Fruit fly (Drosophila melanogaster): ENCODE data around the gene CG12795.

The CG12795 gene

dm6 chr2L:3416527-3417304 lies 35.5 kb upstream of the CG12795 start, which contains the start of gene CG31952 (continued):
- TF ChIP-seq CG7556 (GFP tag; optimal IDR thresholded peaks at IDR 0.05) (no peak), CG4360 (GFP tag; IDR thresholded peaks at IDR 0.05) (no peak), gsb-n (tag; optimal IDR thresholded peaks at IDR 0.05) (no peak), bab2 (GFP tag; optimal IDR thresholded peaks at IDR 0.05) (no peak), CG14050 (GFP tag; IDR thresholded peaks at IDR 0.05) (no peak), Lim3 (GFP tag; IDR thresholded peaks at IDR 0.05) (no peak), tio (GFP tag; optimal IDR thresholded peaks at IDR 0.05) (no peak), stwl (tag; optimal IDR thresholded peaks at IDR 0.05) (no peak), CG3163 (GFP tag; optimal IDR thresholded peaks at IDR 0.05) (no peak), CG17328 (GFP tag; IDR thresholded peaks at IDR 0.05) (no peak), so (GFP tag; IDR thresholded peaks at IDR 0.05) (peak; percentile 59; the same call in 1 of the 3 replicates), chinmo (GFP tag; IDR thresholded peaks at IDR 0.05; ENCODE audit: partially characterized antibody) (peak; percentile 66; the same call in 2 of the 4 replicates), pnt (GFP tag; optimal IDR thresholded peaks at IDR 0.05) (no peak), CG11456 (GFP tag; IDR thresholded peaks at IDR 0.05) (no peak), CG2120 (GFP tag; optimal IDR thresholded peaks at IDR 0.05) (peak; percentile 33), sqz (GFP tag; optimal IDR thresholded peaks at IDR 0.05) (no peak), CG1603 (tag; optimal IDR thresholded peaks at IDR 0.05) (no peak), lilli (GFP tag; optimal IDR thresholded peaks at IDR 0.05) (peak; percentile 32), CG8359 (GFP tag; optimal IDR thresholded peaks at IDR 0.05; ENCODE audit: borderline replicate concordance) (no peak), mam (GFP tag; optimal IDR thresholded peaks at IDR 0.05) (no peak), Taf1 (GFP tag; IDR thresholded peaks at IDR 0.05) (no peak), CTCF (GFP tag; optimal IDR thresholded peaks at IDR 0.05) (no peak), CG5953 (GFP tag; IDR thresholded peaks at IDR 0.05) (0 out of 2 replicates have a peak, but pooled peaks have one; percentile 5), amos (GFP tag; IDR thresholded peaks at IDR 0.05; ENCODE audit: partially characterized antibody) (no peak)

- TF ChIP-seq chinmo (GFP tag; IDR thresholded peaks at IDR 0.05; ENCODE audit: partially characterized antibody) (0 out of 4 replicates have a peak, but pooled peaks have one; percentile 33), Blimp-1 (GFP tag; optimal IDR thresholded peaks at IDR 0.05) (peak; percentile 45), abd-A (tag; optimal IDR thresholded peaks at IDR 0.05) (peak; percentile 80), Awh (GFP tag; IDR thresholded peaks at IDR 0.05) (peak; percentile 29; the same call in 1 of the 2 replicates), vvl (GFP tag; IDR thresholded peaks at IDR 0.05) (peak; percentile 44), pros (GFP tag; optimal IDR thresholded peaks at IDR 0.05) (peak; percentile 76), z (GFP tag; IDR thresholded peaks at IDR 0.05) (peak; percentile 76), CG12769 (tag; optimal IDR thresholded peaks at IDR 0.05) (peak; percentile 81), sd (tag; optimal IDR thresholded peaks at IDR 0.05) (peak; percentile 33), CG6654 (GFP tag; optimal IDR thresholded peaks at IDR 0.05) (no peak), tx (GFP tag; optimal IDR thresholded peaks at IDR 0.05) (no peak), CG7745 (tag; optimal IDR thresholded peaks at IDR 0.05) (peak; percentile 87), D19B (GFP tag; optimal IDR thresholded peaks at IDR 0.05) (no peak), crol (GFP tag; IDR thresholded peaks at IDR 0.05) (0 out of 2 replicates have a peak, but pooled peaks have one; percentile 8)
Observed at dm6 chr2L:3417613-3418012, 34.7 kb upstream of the CG12795 start.

dm6 chr2L:3422753-3423152 lies 29.5 kb upstream of the CG12795 start:
- TF ChIP-seq CG34422 (GFP tag; IDR thresholded peaks at IDR 0.05) (no peak), stc (GFP tag; IDR thresholded peaks at IDR 0.05) (peak; percentile 42; the same call in 1 of the 2 replicates), nau (GFP tag; optimal IDR thresholded peaks at IDR 0.05) (peak; percentile 4), Adf1 (GFP tag; IDR thresholded peaks at IDR 0.05) (peak; percentile 49; the same call in 1 of the 2 replicates), esg (GFP tag; conservative IDR thresholded peaks at IDR 0.05) (no peak), C15 (GFP tag; IDR thresholded peaks at IDR 0.05) (no peak), bigmax (GFP tag; optimal IDR thresholded peaks at IDR 0.05) (no peak), Bteb2 (GFP tag; optimal IDR thresholded peaks at IDR 0.05) (no peak), Fer1 (GFP tag; optimal IDR thresholded peaks at IDR 0.05) (peak; percentile 18), CG17568 (GFP tag; optimal IDR thresholded peaks at IDR 0.05) (peak; percentile 26), Deaf1 (tag; optimal IDR thresholded peaks at IDR 0.05) (peak; percentile 42), br (optimal IDR thresholded peaks at IDR 0.05) (no peak), trem (tag; optimal IDR thresholded peaks at IDR 0.05) (no peak)
